Fruit fly (Drosophila melanogaster) whole organism, prepupa: ENCODE results near the gene Sfp35C.

Source experiments
- CG10631 ChIP-seq: fragments of 200-800 bp; sonication (Bioruptor generic); optimal IDR thresholded peaks from 2 replicates; lab custom pipeline; 2016; ENCODE audit warnings: missing biosample characterization, missing genetic modification characterization
- CG10669 ChIP-seq: fragments of 200-800 bp; sonication (Bioruptor generic); optimal IDR thresholded peaks from 3 replicates; lab custom pipeline; 2018; ENCODE audit warnings: missing biosample characterization, mild to moderate bottlenecking, missing genetic modification characterization, moderate library complexity
- CG11762 ChIP-seq: fragments of 200-800 bp; sonication (Bioruptor generic); optimal IDR thresholded peaks from 3 replicates; lab custom pipeline; 2016; ENCODE audit warnings: missing biosample characterization, missing genetic modification characterization; ENCODE audit not compliant: insufficient read depth
- CG11902 ChIP-seq: fragments of 200-800 bp; sonication (Bioruptor generic); optimal IDR thresholded peaks from 3 replicates; lab custom pipeline; 2016; ENCODE audit warnings: missing biosample characterization, missing genetic modification characterization
- CG1621 ChIP-seq: fragments of 200-800 bp; sonication (Bioruptor generic); optimal IDR thresholded peaks from 3 replicates; lab custom pipeline; 2018; ENCODE audit warnings: missing biosample characterization, mild to moderate bottlenecking, missing genetic modification characterization
- CG16779 ChIP-seq: fragments of 200-800 bp; sonication (Bioruptor generic); optimal IDR thresholded peaks from 3 replicates; lab custom pipeline; 2017; ENCODE audit warnings: missing biosample characterization, mild to moderate bottlenecking, missing genetic modification characterization
- CG3032 ChIP-seq: fragments of 200-800 bp; optimal IDR thresholded peaks from 2 replicates; lab custom pipeline; 2019; ENCODE audit warnings: missing biosample characterization, mild to moderate bottlenecking, missing genetic modification characterization, moderate library complexity
- CG32006 ChIP-seq: fragments of 200-800 bp; sonication (Bioruptor generic); optimal IDR thresholded peaks from 3 replicates; lab custom pipeline; 2017; ENCODE audit warnings: missing biosample characterization, mild to moderate bottlenecking, missing genetic modification characterization
- CG34406 ChIP-seq: fragments of 200-800 bp; sonication (Bioruptor generic); optimal IDR thresholded peaks from 3 replicates; lab custom pipeline; 2016; ENCODE audit warnings: missing biosample characterization, missing genetic modification characterization
- CG3919 ChIP-seq: fragments of 200-800 bp; sonication (Bioruptor generic); optimal IDR thresholded peaks from 3 replicates; lab custom pipeline; 2016; ENCODE audit warnings: missing biosample characterization, missing genetic modification characterization
- CG4318 ChIP-seq: fragments of 200-800 bp; sonication (Bioruptor generic); optimal IDR thresholded peaks from 3 replicates; lab custom pipeline; 2017; ENCODE audit warnings: missing biosample characterization, mild to moderate bottlenecking, missing genetic modification characterization
- CG6792 ChIP-seq: fragments of 200-800 bp; sonication (Bioruptor generic); optimal IDR thresholded peaks from 3 replicates; lab custom pipeline; 2016; ENCODE audit warnings: missing biosample characterization, missing genetic modification characterization
- CG6808 ChIP-seq: fragments of 200-800 bp; sonication (Bioruptor generic); optimal IDR thresholded peaks from 3 replicates; lab custom pipeline; 2017; ENCODE audit warnings: missing biosample characterization, missing genetic modification characterization, mild to moderate bottlenecking, moderate library complexity, missing genetic modification reagents
- CG9139 ChIP-seq: fragments of 200-800 bp; sonication (Bioruptor generic); optimal IDR thresholded peaks from 3 replicates; lab custom pipeline; 2017; ENCODE audit warnings: missing biosample characterization, mild to moderate bottlenecking, missing genetic modification characterization
- Eip75B ChIP-seq: fragments of 200-800 bp; sonication (Bioruptor generic); optimal IDR thresholded peaks from 3 replicates; lab custom pipeline; 2016; ENCODE audit warnings: missing biosample characterization, missing genetic modification characterization
- Eip78C ChIP-seq: fragments of 200-800 bp; sonication (Bioruptor generic); peaks from one replicate; lab custom pipeline; 2016; ENCODE audit warnings: missing biosample characterization, missing genetic modification characterization
- Eip93F ChIP-seq: fragments of 200-800 bp; sonication (Bioruptor generic); optimal IDR thresholded peaks from 2 replicates; lab custom pipeline; 2016; ENCODE audit warnings: missing biosample characterization, mild to moderate bottlenecking, missing genetic modification characterization
- Ets96B ChIP-seq: fragments of 200-800 bp; optimal IDR thresholded peaks from 2 replicates; lab custom pipeline; 2019; ENCODE audit warnings: missing biosample characterization, mild to moderate bottlenecking, missing genetic modification characterization, moderate library complexity
- Gug ChIP-seq: fragments of 200-800 bp; sonication (Bioruptor generic); IDR thresholded peaks from 2 replicates; pipeline ENCODE4 v1.3.6; 2022; ENCODE audit warnings: missing biosample characterization, missing genetic modification characterization
- Hr38 ChIP-seq: sonication (Bioruptor generic); optimal IDR thresholded peaks from 2 replicates; lab custom pipeline; 2016; ENCODE audit warnings: missing biosample characterization, missing genetic modification characterization
- Hr39 ChIP-seq: fragments of 200-800 bp; sonication (Bioruptor generic); optimal IDR thresholded peaks from 2 replicates; lab custom pipeline; 2016; ENCODE audit warnings: missing biosample characterization, missing genetic modification characterization
- Hr4 ChIP-seq: fragments of 200-800 bp; sonication (Bioruptor generic); optimal IDR thresholded peaks from 3 replicates; lab custom pipeline; 2016; ENCODE audit warnings: missing biosample characterization, missing genetic modification characterization
- Lpt ChIP-seq: fragments of 200-800 bp; sonication (Bioruptor generic); optimal IDR thresholded peaks from 3 replicates; lab custom pipeline; 2016; ENCODE audit warnings: missing biosample characterization, missing genetic modification characterization
- Met ChIP-seq: fragments of 200-800 bp; sonication (Bioruptor generic); optimal IDR thresholded peaks from 3 replicates; lab custom pipeline; 2016; ENCODE audit warnings: missing biosample characterization, missing genetic modification characterization
- OdsH ChIP-seq: fragments of 200-800 bp; sonication (Bioruptor generic); optimal IDR thresholded peaks from 3 replicates; lab custom pipeline; 2016; ENCODE audit warnings: missing biosample characterization, missing genetic modification characterization
- Sox102F ChIP-seq: fragments of 200-800 bp; sonication (Bioruptor generic); optimal IDR thresholded peaks from 2 replicates; lab custom pipeline; 2016; ENCODE audit warnings: missing biosample characterization, mild to moderate bottlenecking, missing genetic modification characterization
- achi ChIP-seq: fragments of 200-800 bp; sonication (Bioruptor generic); optimal IDR thresholded peaks from 3 replicates; lab custom pipeline; 2016; ENCODE audit warnings: missing biosample characterization, missing genetic modification characterization
- acj6 ChIP-seq: fragments of 200-800 bp; sonication (Bioruptor generic); optimal IDR thresholded peaks from 3 replicates; lab custom pipeline; 2016; ENCODE audit warnings: missing biosample characterization, missing genetic modification characterization
- cyc ChIP-seq: fragments of 200-800 bp; sonication (Bioruptor generic); optimal IDR thresholded peaks from 3 replicates; lab custom pipeline; 2016; ENCODE audit warnings: missing biosample characterization, missing genetic modification characterization
- dac ChIP-seq: fragments of 200-800 bp; sonication (Bioruptor generic); optimal IDR thresholded peaks from 2 replicates; lab custom pipeline; 2017; ENCODE audit warnings: missing biosample characterization, mild to moderate bottlenecking, missing genetic modification characterization
- dsx ChIP-seq: fragments of 200-800 bp; optimal IDR thresholded peaks from 3 replicates; lab custom pipeline; 2019; ENCODE audit warnings: missing biosample characterization, mild to moderate bottlenecking, missing genetic modification characterization, moderate library complexity; ENCODE audit not compliant: poor library complexity, severe bottlenecking
- eg ChIP-seq: fragments of 200-800 bp; sonication (Bioruptor generic); IDR thresholded peaks from 3 replicates; pipeline ENCODE4 v1.3.6; 2022; ENCODE audit warnings: missing biosample characterization, missing genetic modification characterization
- esn ChIP-seq: fragments of 200-800 bp; sonication (Bioruptor generic); optimal IDR thresholded peaks from 2 replicates; lab custom pipeline; 2016; ENCODE audit warnings: missing biosample characterization, mild to moderate bottlenecking, missing genetic modification characterization, moderate library complexity
- fd59A ChIP-seq: fragments of 200-800 bp; sonication (Bioruptor generic); optimal IDR thresholded peaks from 2 replicates; lab custom pipeline; 2017; ENCODE audit warnings: missing biosample characterization, mild to moderate bottlenecking, missing genetic modification characterization, missing genetic modification reagents
- fd85E ChIP-seq: fragments of 200-800 bp; sonication (Bioruptor generic); optimal IDR thresholded peaks from 3 replicates; lab custom pipeline; 2016; ENCODE audit warnings: missing biosample characterization, missing genetic modification characterization
- fkh ChIP-seq: fragments of 200-800 bp; sonication (Bioruptor generic); optimal IDR thresholded peaks from 3 replicates; lab custom pipeline; 2017; ENCODE audit warnings: missing biosample characterization, mild to moderate bottlenecking, missing genetic modification characterization, moderate library complexity
- lz ChIP-seq: fragments of 200-800 bp; sonication (Bioruptor generic); optimal IDR thresholded peaks from 3 replicates; lab custom pipeline; 2016; ENCODE audit warnings: missing biosample characterization, missing genetic modification characterization
- salr ChIP-seq, 2 experiments: fragments of 200-800 bp; sonication (Bioruptor generic); optimal IDR thresholded peaks; 3 replicates each; lab custom pipeline; 2016 to 2018; ENCODE audit warnings: missing biosample characterization in 2 of 2, missing genetic modification characterization in 2 of 2, mild to moderate bottlenecking in 1 of 2
- spab ChIP-seq: fragments of 200-800 bp; sonication (Bioruptor generic); optimal IDR thresholded peaks from 2 replicates; lab custom pipeline; 2017; ENCODE audit warnings: missing biosample characterization, mild to moderate bottlenecking, missing genetic modification characterization, missing genetic modification reagents
- ss ChIP-seq, 2 experiments: fragments of 200-800 bp; sonication (Bioruptor generic); optimal IDR thresholded peaks; 2 replicates in 1 of 2; 3 replicates in 1 of 2; lab custom pipeline; 2017 to 2018; ENCODE audit warnings: mild to moderate bottlenecking in 2 of 2, missing biosample characterization in 2 of 2, missing genetic modification characterization in 2 of 2, moderate library complexity in 1 of 2
- topi ChIP-seq: fragments of 200-800 bp; sonication (Bioruptor generic); optimal IDR thresholded peaks from 3 replicates; lab custom pipeline; 2016; ENCODE audit warnings: missing biosample characterization, missing genetic modification characterization
- vri ChIP-seq: fragments of 200-800 bp; sonication (Bioruptor generic); optimal IDR thresholded peaks from 3 replicates; lab custom pipeline; 2016; ENCODE audit warnings: missing biosample characterization, mild to moderate bottlenecking, missing genetic modification characterization

The Sfp35C gene

DNA sequence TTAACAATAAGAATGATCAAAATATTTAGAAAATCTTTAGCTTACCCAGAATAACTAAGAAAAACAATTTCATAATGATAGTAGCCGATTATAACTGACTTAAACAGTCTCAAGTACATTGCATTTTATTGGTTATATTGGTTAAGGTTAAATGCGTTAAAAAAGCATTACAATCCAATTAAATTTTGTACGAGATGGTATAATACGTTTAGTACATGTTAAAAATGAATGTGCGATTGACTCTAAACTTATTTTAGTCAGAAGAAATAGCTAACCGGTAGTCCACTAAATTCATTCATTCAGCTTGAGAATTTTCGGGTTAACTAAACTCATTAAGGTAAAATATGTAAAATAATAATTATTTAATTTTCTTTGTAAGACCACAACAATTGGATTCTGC is at the start of gene Sfp35C:
Gene Sfp35C (minus strand): TSS at position 101 of the 400 bp plus-strand sequence.
- TF ChIP-seq Ets96B (tag; lab: Kevin White, UChicago) (no peak), esn (GFP tag; lab: Kevin White, UChicago) (no peak), CG16779 (tag; lab: Kevin White, UChicago) (no peak), vri (GFP tag; lab: Kevin White, UChicago) (no peak), Hr39 (GFP tag; lab: Kevin White, UChicago) (no peak), CG3919 (GFP tag; lab: Kevin White, UChicago) (no peak), Eip78C (GFP tag; lab: Kevin White, UChicago) (no peak), achi (GFP tag; lab: Kevin White, UChicago) (no peak), spab (GFP tag; lab: Kevin White, UChicago) (no peak), acj6 (GFP tag; lab: Kevin White, UChicago) (no peak), CG11902 (no peak), dsx (GFP tag; lab: Kevin White, UChicago) (no peak), CG3032 (tag; lab: Kevin White, UChicago) (no peak), eg (GFP tag; lab: Robert Waterston, UW) (no peak), fd85E (GFP tag; lab: Kevin White, UChicago) (no peak), salr (GFP tag; optimal IDR thresholded peaks at IDR 0.05; lab: Kevin White, UChicago) (no peak), Eip75B (GFP tag; lab: Kevin White, UChicago) (no peak)

DNA sequence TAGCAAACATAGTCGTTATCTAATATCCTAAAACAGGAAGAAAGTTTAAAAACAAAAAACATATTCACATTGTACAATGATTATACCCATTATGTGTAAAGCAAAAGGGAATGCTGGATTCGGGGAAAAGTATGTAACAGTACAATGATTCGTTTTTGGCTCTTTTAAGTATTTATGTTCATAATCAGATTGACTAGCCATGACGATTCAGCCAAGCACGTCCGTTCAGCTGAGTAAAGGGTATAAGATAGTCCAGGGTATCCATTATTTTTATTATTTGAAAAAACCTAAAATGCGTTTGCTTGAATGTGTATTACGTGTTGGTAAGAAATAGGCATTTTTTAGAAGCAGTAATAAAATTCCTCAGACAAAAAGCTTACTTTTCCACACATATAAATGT is 47.8 kb upstream of the Sfp35C start:
- TF ChIP-seq CG6792 (GFP tag; lab: Kevin White, UChicago) (no peak), achi (GFP tag; lab: Kevin White, UChicago) (no peak), Hr39 (GFP tag; lab: Kevin White, UChicago) (no peak), Eip93F (GFP tag; lab: Kevin White, UChicago) (no peak), Eip78C (GFP tag; lab: Kevin White, UChicago) (peak; percentile 36)

DNA sequence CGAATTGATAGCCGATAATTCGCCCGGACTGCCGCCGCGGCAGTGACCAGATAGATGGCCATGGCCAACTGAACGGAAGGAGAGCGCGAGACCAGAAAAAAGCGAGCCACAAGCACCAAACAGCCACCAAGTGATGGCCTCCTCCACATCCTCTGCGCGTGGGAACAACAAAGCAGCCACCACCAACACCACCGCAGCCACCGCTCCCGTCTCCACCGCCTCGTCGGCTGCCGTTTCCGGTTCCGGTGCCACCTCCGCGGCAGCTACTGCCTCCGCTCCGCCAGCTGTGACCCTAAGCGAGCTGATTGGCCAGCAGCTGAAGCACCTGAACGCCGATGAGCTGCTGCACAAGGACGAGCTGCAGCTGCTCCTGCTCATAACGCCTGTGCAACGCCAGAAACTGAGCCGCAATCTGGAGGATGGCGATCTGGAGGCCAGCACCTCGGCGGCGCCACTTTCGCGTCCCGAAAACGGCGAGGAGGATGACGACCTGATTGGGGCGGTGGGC is 47.2 kb upstream of the Sfp35C start:
- no peak for TF ChIP-seq Met
- TF ChIP-seq dac, result no peak
- TF ChIP-seq Ets96B (tag; lab: Kevin White, UChicago), result no peak
- no peak for TF ChIP-seq Hr38
- no peak for TF ChIP-seq CG11902
- TF ChIP-seq Eip78C (GFP tag; lab: Kevin White, UChicago), result no peak
- TF ChIP-seq CG10669 (GFP tag; lab: Kevin White, UChicago), result no peak
- no peak for TF ChIP-seq Hr4 (GFP tag; lab: Kevin White, UChicago)
- no peak for TF ChIP-seq CG34406 (GFP tag; lab: Kevin White, UChicago)
- no peak for TF ChIP-seq ss (GFP tag; optimal IDR thresholded peaks at IDR 0.05; lab: Kevin White, UChicago)
- no peak for TF ChIP-seq CG6808 (GFP tag; lab: Kevin White, UChicago)
- no peak for TF ChIP-seq CG4318 (GFP tag; lab: Kevin White, UChicago)

DNA sequence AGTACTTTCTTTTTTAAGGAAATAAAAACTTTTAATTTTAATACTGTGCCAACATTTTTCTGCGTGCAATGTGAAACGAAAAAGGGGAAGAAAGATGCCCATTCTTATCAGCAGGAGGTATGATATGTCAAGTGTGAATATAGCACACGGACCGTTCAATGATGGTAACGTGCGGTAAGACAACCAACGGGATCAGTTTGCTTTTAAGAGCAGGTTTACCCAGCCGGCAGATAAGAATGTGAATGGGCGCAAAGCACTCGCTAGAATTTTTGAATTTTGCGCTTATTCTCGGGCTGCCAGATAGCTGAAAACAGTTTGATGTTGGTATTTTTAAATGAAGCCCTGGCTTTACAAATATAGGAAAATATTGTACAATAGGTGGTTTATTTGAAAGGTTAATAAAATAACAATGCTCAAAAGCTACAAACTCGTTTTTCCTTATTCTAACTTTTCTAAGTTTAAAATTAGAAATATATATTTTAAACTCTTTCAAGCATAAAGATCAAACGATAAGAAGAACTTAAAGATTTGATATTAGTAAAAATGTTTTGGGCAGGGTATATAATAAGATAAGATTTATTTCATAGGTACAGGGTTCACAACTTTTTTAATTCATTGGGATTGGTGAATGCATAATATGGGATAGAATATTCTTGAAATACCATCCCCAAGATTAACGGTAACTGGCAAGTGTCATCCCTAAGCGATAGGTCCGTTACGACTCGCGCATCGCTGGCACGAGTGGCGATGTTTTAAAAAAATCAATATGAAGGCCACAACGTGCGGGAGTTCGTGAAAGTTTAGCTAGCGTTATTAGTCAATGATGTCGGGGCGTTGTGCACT is 46.5 kb upstream of the Sfp35C start, which contains the start of gene dao:
Gene dao (plus strand): TSS at position 717 of the 843 bp plus-strand sequence.
- TF ChIP-seq CG11762 (no peak), CG32006 (GFP tag; lab: Kevin White, UChicago) (peak; percentile 36), CG16779 (tag; lab: Kevin White, UChicago) (no peak), esn (GFP tag; lab: Kevin White, UChicago) (peak; percentile 7), Sox102F (GFP tag; lab: Kevin White, UChicago) (no peak), topi (GFP tag; lab: Kevin White, UChicago) (no peak), OdsH (peak; percentile 19), Eip78C (GFP tag; lab: Kevin White, UChicago) (peak; percentile 65), CG9139 (GFP tag; lab: Kevin White, UChicago) (no peak), CG1621 (tag; lab: Kevin White, UChicago) (no peak), Hr39 (GFP tag; lab: Kevin White, UChicago) (peak; percentile 35), Hr4 (GFP tag; lab: Kevin White, UChicago) (peak; percentile 26), fkh (GFP tag; lab: Kevin White, UChicago) (no peak), CG11902 (peak; percentile 3), lz (peak; percentile 15), CG6808 (GFP tag; lab: Kevin White, UChicago) (no peak), spab (GFP tag; lab: Kevin White, UChicago) (no peak), Eip75B (GFP tag; lab: Kevin White, UChicago) (no peak), Lpt (GFP tag; lab: Kevin White, UChicago) (no peak), fd59A (GFP tag; lab: Kevin White, UChicago) (no peak), CG10631 (GFP tag; lab: Kevin White, UChicago) (peak; percentile 40), cyc (peak; percentile 18), Gug (GFP tag; lab: Robert Waterston, UW) (no peak)
